Worm (Caenorhabditis elegans) whole organism, midembryonic: ENCODE measurements around the gene srlf-5.

ENCODE experiments used
- T22C8.4 ChIP-seq: fragments of 200-800 bp; sonication (Bioruptor generic); IDR thresholded peaks from 2 replicates; pipeline ENCODE4 v1.3.6; 2022; ENCODE audit warnings: missing genetic modification characterization, missing compliant biosample characterization
- cog-1 ChIP-seq: sonication (generic microtip); optimal IDR thresholded peaks from 2 replicates; lab custom pipeline; 2016; ENCODE audit warnings: missing genetic modification characterization, missing compliant biosample characterization
- flt-1 ChIP-seq: fragments of 200-800 bp; sonication (Bioruptor generic); IDR thresholded peaks from 2 replicates; pipeline ENCODE4 v1.3.6; 2022; ENCODE audit warnings: missing genetic modification characterization, missing compliant biosample characterization
- klf-2 ChIP-seq: fragments of 200-800 bp; sonication (Bioruptor generic); conservative IDR thresholded peaks from 2 replicates; pipeline ENCODE4 v1.3.6; 2022; ENCODE audit warnings: missing genetic modification reagents, missing genetic modification characterization, missing compliant biosample characterization
- med-1 ChIP-seq: sonication (generic microtip); optimal IDR thresholded peaks from 2 replicates; lab custom pipeline; 2017; ENCODE audit warnings: missing genetic modification characterization, mild to moderate bottlenecking, missing compliant biosample characterization, antibody characterized with exemption, missing genetic modification reagents; ENCODE audit not compliant: insufficient read depth
- ref-1 ChIP-seq: fragments of 200-800 bp; sonication (Bioruptor generic); conservative IDR thresholded peaks from 2 replicates; pipeline ENCODE4 v1.3.6; 2022; ENCODE audit warnings: missing genetic modification reagents, missing genetic modification characterization, missing compliant biosample characterization
- tab-1 ChIP-seq: fragments of 200-800 bp; sonication (Bioruptor generic); IDR thresholded peaks from 2 replicates; pipeline ENCODE4 v1.3.6; 2022; ENCODE audit warnings: missing genetic modification characterization, missing compliant biosample characterization
- ztf-23 ChIP-seq: fragments of 200-800 bp; sonication (Bioruptor generic); IDR thresholded peaks from 2 replicates; pipeline ENCODE4 v1.3.6; 2022; ENCODE audit warnings: missing genetic modification reagents, missing genetic modification characterization, missing compliant biosample characterization
- ztf-29 ChIP-seq: fragments of 200-800 bp; sonication (Bioruptor generic); IDR thresholded peaks from 2 replicates; pipeline ENCODE4 v1.3.6; 2022; ENCODE audit warnings: missing genetic modification reagents, missing genetic modification characterization, missing compliant biosample characterization

Gene srlf-5

ce11 chrIV:12902430-12903110, 24.0 kb downstream of the srlf-5 start, which contains the start of gene K08D8.2:
K08D8.2 (plus strand) TSS chrIV:12903060.
- TF ChIP-seq ztf-23 (GFP tag; lab: Robert Waterston, UW), result no peak
- no peak for TF ChIP-seq T22C8.4

- TF ChIP-seq cog-1 (tag; lab: Kevin White, UChicago) (no peak), flt-1 (GFP tag; lab: Robert Waterston, UW) (no peak), T22C8.4 (no peak), ztf-29 (GFP tag; lab: Robert Waterston, UW) (no peak), med-1 (GFP tag; lab: Kevin White, UChicago) (no peak), klf-2 (no peak)
Observed at ce11 chrIV:12901602-12902001, 24.9 kb downstream of the srlf-5 start.

DNA sequence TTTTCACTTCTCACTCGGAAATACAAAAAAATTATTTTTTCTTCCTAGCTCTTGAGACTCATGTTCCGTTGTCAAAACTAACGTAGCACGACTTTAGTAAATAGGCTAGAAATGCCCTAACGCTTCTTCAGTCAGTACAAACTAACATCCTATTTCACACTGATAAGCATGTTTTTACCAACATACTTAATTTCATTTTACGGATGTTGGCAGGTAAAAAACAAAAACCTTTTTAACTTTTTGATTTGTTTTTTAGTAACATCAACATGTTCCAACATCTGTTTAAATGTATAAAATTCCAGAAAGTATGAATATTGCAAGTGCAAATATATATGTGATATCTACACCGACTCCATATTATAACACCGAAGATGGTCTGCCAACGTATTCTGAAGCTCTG, 26.3 kb downstream of the srlf-5 start, which contains the start of gene K08D8.10:
TSS of gene K08D8.10 (plus strand) at position 301 of the 400 bp plus-strand sequence.
- TF ChIP-seq cog-1 (tag; lab: Kevin White, UChicago), result no peak

- no peak for TF ChIP-seq cog-1 (tag; lab: Kevin White, UChicago)
- TF ChIP-seq T22C8.4, result no peak
- TF ChIP-seq ztf-23 (GFP tag; lab: Robert Waterston, UW), result no peak
- TF ChIP-seq ztf-29 (GFP tag; lab: Robert Waterston, UW), result no peak
- TF ChIP-seq klf-2, result no peak
- TF ChIP-seq flt-1 (GFP tag; lab: Robert Waterston, UW), result no peak
- no peak for TF ChIP-seq ref-1 (GFP tag; lab: Robert Waterston, UW)
- no peak for TF ChIP-seq med-1 (GFP tag; lab: Kevin White, UChicago)
- TF ChIP-seq tab-1, result no peak
Observed at ce11 chrIV:12899392-12899791, 27.1 kb downstream of the srlf-5 start, which contains the start of gene K08D8.9. K08D8.9 (plus strand) TSS chrIV:12899692.

- no peak for TF ChIP-seq flt-1 (GFP tag; lab: Robert Waterston, UW)
- no peak for TF ChIP-seq tab-1
- no peak for TF ChIP-seq ztf-29 (GFP tag; lab: Robert Waterston, UW)
- TF ChIP-seq klf-2, result no peak
- no peak for TF ChIP-seq cog-1 (tag; lab: Kevin White, UChicago)
Observed at ce11 chrIV:12898823-12899222, 27.7 kb downstream of the srlf-5 start.

ce11 chrIV:12897146-12897545, 29.4 kb downstream of the srlf-5 start:
- TF ChIP-seq med-1 (GFP tag; lab: Kevin White, UChicago), result no peak
- no peak for TF ChIP-seq ref-1 (GFP tag; lab: Robert Waterston, UW)
- TF ChIP-seq ztf-23 (GFP tag; lab: Robert Waterston, UW), result no peak
- TF ChIP-seq klf-2, result no peak
- no peak for TF ChIP-seq tab-1
- no peak for TF ChIP-seq ztf-29 (GFP tag; lab: Robert Waterston, UW)
- TF ChIP-seq T22C8.4, result no peak
- no peak for TF ChIP-seq cog-1 (tag; lab: Kevin White, UChicago)
- TF ChIP-seq flt-1 (GFP tag; lab: Robert Waterston, UW), result no peak

ce11 chrIV:12896371-12896882, 30.1 kb downstream of the srlf-5 start, which contains the start of gene K08D8.7:
K08D8.7 (plus strand) TSS chrIV:12896832.
- TF ChIP-seq cog-1 (tag; lab: Kevin White, UChicago) (no peak), T22C8.4 (no peak), med-1 (GFP tag; lab: Kevin White, UChicago) (no peak), ztf-23 (GFP tag; lab: Robert Waterston, UW) (no peak), klf-2 (no peak), flt-1 (GFP tag; lab: Robert Waterston, UW) (no peak), tab-1 (no peak)

DNA sequence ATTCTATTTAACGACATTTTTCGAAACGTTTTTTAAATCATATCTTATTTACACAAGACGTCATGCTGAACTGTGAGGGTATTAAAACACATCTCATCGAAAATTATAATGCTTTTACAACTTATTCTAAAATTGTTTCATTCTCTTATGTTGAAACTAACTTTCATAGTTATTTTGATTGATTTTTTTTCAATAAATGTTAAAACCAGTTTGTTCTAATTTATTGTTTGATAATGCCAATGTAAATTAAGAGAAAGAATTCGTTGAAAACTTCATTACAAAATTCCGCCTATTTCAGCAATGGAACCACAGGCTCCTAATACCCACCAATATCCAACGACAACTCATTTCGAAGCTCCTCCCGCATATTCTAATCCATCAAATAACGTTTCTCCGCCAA, 31.5 kb downstream of the srlf-5 start, which contains the start of gene K08D8.11:
TSS of gene K08D8.11 (plus strand) at position 301 of the 400 bp plus-strand sequence.
- no peak for TF ChIP-seq klf-2
- no peak for TF ChIP-seq flt-1 (GFP tag; lab: Robert Waterston, UW)
- TF ChIP-seq ref-1 (GFP tag; lab: Robert Waterston, UW), result no peak
- no peak for TF ChIP-seq ztf-29 (GFP tag; lab: Robert Waterston, UW)
- TF ChIP-seq med-1 (GFP tag; lab: Kevin White, UChicago), result no peak
- no peak for TF ChIP-seq tab-1
- no peak for TF ChIP-seq ztf-23 (GFP tag; lab: Robert Waterston, UW)
- TF ChIP-seq T22C8.4, result no peak
- no peak for TF ChIP-seq cog-1 (tag; lab: Kevin White, UChicago)

DNA sequence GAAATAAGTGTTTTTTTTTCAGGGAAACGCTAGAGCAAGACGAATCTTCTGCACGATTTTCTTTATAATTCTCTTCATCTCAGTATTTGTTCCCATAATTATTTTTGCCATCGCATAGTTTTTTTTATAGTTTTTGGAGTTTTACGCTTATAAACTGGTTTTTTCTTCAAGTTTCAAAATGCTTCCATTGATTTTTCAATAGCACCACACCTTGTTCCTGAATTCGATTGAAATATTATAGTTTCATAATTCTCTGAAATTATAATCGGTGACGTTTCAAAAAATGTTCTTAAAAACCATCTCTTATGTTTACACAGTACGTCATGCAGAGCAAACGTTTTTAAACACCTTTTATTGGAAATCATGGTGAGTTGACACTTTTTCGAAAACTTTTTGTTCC, 33.4 kb downstream of the srlf-5 start, which contains the start of gene K08D8.12:
TSS of gene K08D8.12 (plus strand) at position 301 of the 400 bp plus-strand sequence.
- TF ChIP-seq flt-1 (GFP tag; lab: Robert Waterston, UW) (no peak), ztf-23 (GFP tag; lab: Robert Waterston, UW) (no peak), klf-2 (no peak), ztf-29 (GFP tag; lab: Robert Waterston, UW) (no peak), T22C8.4 (no peak), ref-1 (GFP tag; lab: Robert Waterston, UW) (no peak), cog-1 (tag; lab: Kevin White, UChicago) (no peak), med-1 (GFP tag; lab: Kevin White, UChicago) (no peak)

- TF ChIP-seq ztf-23 (GFP tag; lab: Robert Waterston, UW) (no peak), T22C8.4 (no peak), med-1 (GFP tag; lab: Kevin White, UChicago) (no peak), klf-2 (no peak), ztf-29 (GFP tag; lab: Robert Waterston, UW) (no peak), ref-1 (GFP tag; lab: Robert Waterston, UW) (no peak), cog-1 (tag; lab: Kevin White, UChicago) (no peak), flt-1 (GFP tag; lab: Robert Waterston, UW) (no peak), tab-1 (no peak)
Observed at ce11 chrIV:12892194-12892593, 34.3 kb downstream of the srlf-5 start, which contains the start of gene K08D8.1. K08D8.1 (plus strand) TSS chrIV:12892494.
